Worm (Caenorhabditis elegans) whole organism, mixed stage, embryonic: ENCODE measurements around the gene egl-38.

Source experiments
- M03D4.4 ChIP-seq: sonication (generic microtip); optimal IDR thresholded peaks from 2 replicates; lab custom pipeline; 2017; ENCODE audit warnings: mild to moderate bottlenecking, missing genetic modification characterization, missing compliant biosample characterization
- bed-3 ChIP-seq: fragments of 200-800 bp; sonication (Bioruptor generic); optimal IDR thresholded peaks from 3 replicates; lab custom pipeline; 2018; ENCODE audit warnings: mild to moderate bottlenecking, missing genetic modification characterization, moderate library complexity, missing compliant biosample characterization
- blmp-1 ChIP-seq: fragments of 150-350 bp; optimal IDR thresholded peaks from 2 replicates; lab custom pipeline; 2014; ENCODE audit warnings: missing biosample characterization, missing genetic modification characterization
- ceh-39 ChIP-seq: fragments of 150-350 bp; optimal IDR thresholded peaks from 2 replicates; lab custom pipeline; 2014; ENCODE audit warnings: missing biosample characterization, missing genetic modification characterization
- ceh-43 ChIP-seq: fragments of 200-800 bp; sonication (Bioruptor generic); optimal IDR thresholded peaks from 2 replicates; lab custom pipeline; 2018; ENCODE audit warnings: mild to moderate bottlenecking, missing genetic modification characterization, moderate library complexity, missing compliant biosample characterization
- ceh-83 ChIP-seq: fragments of 200-800 bp; sonication (Bioruptor generic); optimal IDR thresholded peaks from 2 replicates; lab custom pipeline; 2018; ENCODE audit warnings: mild to moderate bottlenecking, missing genetic modification characterization, missing compliant biosample characterization
- ces-1 ChIP-seq: fragments of 150-350 bp; optimal IDR thresholded peaks from 2 replicates; lab custom pipeline; 2014; ENCODE audit warnings: missing biosample characterization, missing genetic modification reagents, missing genetic modification characterization
- cnd-1 ChIP-seq: fragments of 200-800 bp; sonication (Bioruptor generic); optimal IDR thresholded peaks from 2 replicates; lab custom pipeline; 2018; ENCODE audit warnings: mild to moderate bottlenecking, missing genetic modification characterization, missing compliant biosample characterization
- drap-1 ChIP-seq: fragments of 200-800 bp; sonication (Bioruptor generic); optimal IDR thresholded peaks from 3 replicates; lab custom pipeline; 2018; ENCODE audit warnings: mild to moderate bottlenecking, missing genetic modification characterization, missing compliant biosample characterization
- elt-1 ChIP-seq: sonication (generic microtip); optimal IDR thresholded peaks from 2 replicates; lab custom pipeline; 2017; ENCODE audit warnings: missing genetic modification characterization, mild to moderate bottlenecking, missing compliant biosample characterization, antibody characterized with exemption, moderate library complexity, borderline replicate concordance; ENCODE audit not compliant: insufficient read depth
- elt-3 ChIP-seq: fragments of 150-350 bp; optimal IDR thresholded peaks from 2 replicates; lab custom pipeline; 2014; ENCODE audit warnings: missing biosample characterization, missing genetic modification characterization
- flh-1 ChIP-seq: fragments of 200-800 bp; sonication (Bioruptor generic); optimal IDR thresholded peaks from 2 replicates; lab custom pipeline; 2018; ENCODE audit warnings: mild to moderate bottlenecking, missing genetic modification characterization, moderate library complexity, missing compliant biosample characterization
- ham-2 ChIP-seq: fragments of 200-800 bp; sonication (Bioruptor generic); optimal IDR thresholded peaks from 2 replicates; lab custom pipeline; 2018; ENCODE audit warnings: mild to moderate bottlenecking, missing genetic modification characterization, missing compliant biosample characterization
- hlh-1 ChIP-seq: fragments of 150-350 bp; optimal IDR thresholded peaks from 2 replicates; lab custom pipeline; 2014; ENCODE audit warnings: missing biosample characterization, missing genetic modification reagents, missing genetic modification characterization
- lin-13 ChIP-seq: fragments of 150-350 bp; optimal IDR thresholded peaks from 2 replicates; lab custom pipeline; 2014; ENCODE audit warnings: missing biosample characterization, missing genetic modification characterization
- lin-32 ChIP-seq: fragments of 200-800 bp; sonication (Bioruptor generic); optimal IDR thresholded peaks from 2 replicates; lab custom pipeline; 2018; ENCODE audit warnings: mild to moderate bottlenecking, missing genetic modification characterization, missing compliant biosample characterization
- lsy-2 ChIP-seq: fragments of 150-350 bp; optimal IDR thresholded peaks from 2 replicates; lab custom pipeline; 2014; ENCODE audit warnings: missing biosample characterization, missing genetic modification characterization
- mab-5 ChIP-seq: fragments of 150-350 bp; optimal IDR thresholded peaks from 2 replicates; lab custom pipeline; 2014; ENCODE audit warnings: missing biosample characterization, missing genetic modification characterization
- mep-1 ChIP-seq: fragments of 150-350 bp; optimal IDR thresholded peaks from 2 replicates; lab custom pipeline; 2017; ENCODE audit warnings: missing biosample characterization, missing genetic modification reagents, missing genetic modification characterization, inconsistent platforms
- mls-2 ChIP-seq: sonication (generic microtip); optimal IDR thresholded peaks from 2 replicates; lab custom pipeline; 2016; ENCODE audit warnings: mild to moderate bottlenecking, missing genetic modification characterization, moderate library complexity, missing compliant biosample characterization
- nhr-12 ChIP-seq: fragments of 150-350 bp; optimal IDR thresholded peaks from 2 replicates; lab custom pipeline; 2014; ENCODE audit warnings: missing biosample characterization, missing genetic modification characterization
- nhr-2 ChIP-seq: fragments of 150-350 bp; optimal IDR thresholded peaks from 2 replicates; lab custom pipeline; 2014; ENCODE audit warnings: missing biosample characterization, missing genetic modification characterization
- nhr-237 ChIP-seq: fragments of 150-350 bp; optimal IDR thresholded peaks from 2 replicates; lab custom pipeline; 2014; ENCODE audit warnings: missing biosample characterization, missing genetic modification characterization
- nhr-28 ChIP-seq: fragments of 150-350 bp; optimal IDR thresholded peaks from 2 replicates; lab custom pipeline; 2014; ENCODE audit warnings: missing biosample characterization, missing genetic modification characterization
- nhr-76 ChIP-seq: sonication (generic microtip); optimal IDR thresholded peaks from 2 replicates; lab custom pipeline; 2017; ENCODE audit warnings: missing biosample characterization, missing genetic modification characterization
- pha-4 ChIP-seq: fragments of 150-350 bp; optimal IDR thresholded peaks from 2 replicates; lab custom pipeline; 2018; ENCODE audit warnings: missing biosample characterization, missing genetic modification reagents, missing genetic modification characterization
- sem-2 ChIP-seq: fragments of 200-800 bp; sonication (Bioruptor generic); optimal IDR thresholded peaks from 2 replicates; lab custom pipeline; 2018; ENCODE audit warnings: mild to moderate bottlenecking, missing genetic modification characterization, missing compliant biosample characterization
- snpc-4 ChIP-seq: fragments of 150-350 bp; optimal IDR thresholded peaks from 2 replicates; lab custom pipeline; 2014; ENCODE audit warnings: missing biosample characterization, missing genetic modification characterization
- sptf-1 ChIP-seq: sonication (generic microtip); optimal IDR thresholded peaks from 2 replicates; lab custom pipeline; 2017; ENCODE audit warnings: mild to moderate bottlenecking, missing genetic modification characterization, moderate library complexity, missing compliant biosample characterization
- tbx-8 ChIP-seq: fragments of 200-800 bp; sonication (Bioruptor generic); optimal IDR thresholded peaks from 2 replicates; lab custom pipeline; 2018; ENCODE audit warnings: mild to moderate bottlenecking, missing genetic modification characterization, moderate library complexity, missing compliant biosample characterization
- unc-120 ChIP-seq: sonication (generic microtip); optimal IDR thresholded peaks from 2 replicates; lab custom pipeline; 2017; ENCODE audit warnings: missing genetic modification characterization, missing compliant biosample characterization; ENCODE audit not compliant: poor library complexity, severe bottlenecking
- unc-39 ChIP-seq: fragments of 150-350 bp; optimal IDR thresholded peaks from 2 replicates; lab custom pipeline; 2014; ENCODE audit warnings: missing biosample characterization, missing genetic modification characterization
- unc-62 ChIP-seq: fragments of 150-350 bp; optimal IDR thresholded peaks from 2 replicates; lab custom pipeline; 2014; ENCODE audit warnings: missing biosample characterization, missing genetic modification reagents, missing genetic modification characterization
- zip-8 ChIP-seq: fragments of 150-350 bp; optimal IDR thresholded peaks from 2 replicates; lab custom pipeline; 2014; ENCODE audit warnings: missing biosample characterization, missing genetic modification characterization
- ztf-11 ChIP-seq: fragments of 150-350 bp; optimal IDR thresholded peaks from 2 replicates; lab custom pipeline; 2014; ENCODE audit warnings: missing biosample characterization, missing genetic modification characterization

Gene egl-38

DNA sequence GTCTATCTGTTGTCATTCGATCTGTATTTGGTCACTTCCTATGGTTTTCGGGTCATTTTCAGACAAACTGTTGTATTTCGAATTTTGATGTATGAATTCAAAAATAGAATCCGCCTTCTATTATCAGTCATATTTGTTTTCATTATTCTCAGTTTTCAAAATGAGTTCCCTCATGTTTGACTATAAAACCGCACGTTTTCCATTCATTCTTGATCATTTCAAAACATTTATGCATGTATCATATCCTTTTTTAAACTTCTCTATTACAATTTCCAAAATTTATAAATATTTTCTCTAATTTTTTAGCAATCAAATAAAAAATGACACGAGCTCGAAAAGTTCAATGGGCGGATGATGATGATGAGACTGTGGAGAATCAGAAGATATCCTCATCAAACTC, 27.5 kb upstream of the egl-38 start, which contains the start of gene K08F4.12:
TSS of gene K08F4.12 (plus strand) at position 301 of the 400 bp plus-strand sequence.
- TF ChIP-seq hlh-1 (tag; lab: Kevin White, UChicago), result no peak
- TF ChIP-seq snpc-4 (tag; lab: Kevin White, UChicago), result no peak
- no peak for TF ChIP-seq ces-1 (GFP tag; lab: Kevin White, UChicago)
- no peak for TF ChIP-seq elt-1 (tag; lab: Kevin White, UChicago)
- no peak for TF ChIP-seq nhr-28 (tag; lab: Kevin White, UChicago)
- TF ChIP-seq bed-3, result no peak
- no peak for TF ChIP-seq ceh-83 (GFP tag; lab: Kevin White, UChicago)
- TF ChIP-seq unc-120 (tag; lab: Kevin White, UChicago), result no peak
- TF ChIP-seq nhr-76 (tag; lab: Kevin White, UChicago), result no peak
- TF ChIP-seq mls-2 (tag; lab: Kevin White, UChicago), result no peak
- no peak for TF ChIP-seq pha-4 (tag; lab: Kevin White, UChicago)
- no peak for TF ChIP-seq ztf-11 (tag; lab: Kevin White, UChicago)
- TF ChIP-seq blmp-1, result no peak
- no peak for TF ChIP-seq nhr-2 (tag; lab: Kevin White, UChicago)
- no peak for TF ChIP-seq ceh-43 (GFP tag; lab: Kevin White, UChicago)
- TF ChIP-seq lsy-2 (tag; lab: Kevin White, UChicago), result no peak
- no peak for TF ChIP-seq mab-5 (tag; lab: Kevin White, UChicago)
- no peak for TF ChIP-seq cnd-1
- TF ChIP-seq sptf-1 (tag; lab: Kevin White, UChicago), result no peak
- TF ChIP-seq, all 35 proteins: peak for 0

DNA sequence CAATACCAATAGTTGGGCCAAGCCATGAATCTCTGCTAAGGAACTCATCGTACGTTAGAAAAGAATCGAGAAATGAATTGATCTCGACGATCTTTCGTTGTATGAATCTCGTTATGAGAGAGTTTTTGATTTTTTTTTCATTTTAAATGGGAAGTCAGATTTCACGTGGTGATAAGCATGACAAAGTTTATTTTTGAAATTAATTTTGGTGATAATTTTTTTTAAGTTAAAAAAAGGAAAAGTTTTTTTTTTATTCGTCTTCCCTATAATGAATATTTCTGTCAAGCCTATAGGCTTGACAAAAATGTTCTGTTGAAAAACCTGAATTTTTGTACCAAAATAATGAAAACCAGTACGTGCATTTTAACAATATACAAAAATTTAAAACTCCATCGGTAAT, 25.5 kb upstream of the egl-38 start, which contains the start of gene K08F4.5:
TSS of gene K08F4.5 (minus strand) at position 101 of the 400 bp plus-strand sequence.
- TF ChIP-seq unc-62 (GFP tag; lab: Kevin White, UChicago) (no peak), lin-32 (GFP tag; lab: Kevin White, UChicago) (no peak), sptf-1 (tag; lab: Kevin White, UChicago) (no peak), zip-8 (no peak), nhr-76 (tag; lab: Kevin White, UChicago) (no peak), elt-3 (tag; lab: Kevin White, UChicago) (no peak), ceh-43 (GFP tag; lab: Kevin White, UChicago) (no peak), hlh-1 (tag; lab: Kevin White, UChicago) (no peak), lsy-2 (tag; lab: Kevin White, UChicago) (no peak), snpc-4 (tag; lab: Kevin White, UChicago) (no peak), tbx-8 (no peak), nhr-12 (tag; lab: Kevin White, UChicago) (no peak), pha-4 (tag; lab: Kevin White, UChicago) (no peak), mls-2 (tag; lab: Kevin White, UChicago) (no peak), nhr-237 (tag; lab: Kevin White, UChicago) (no peak), nhr-28 (tag; lab: Kevin White, UChicago) (no peak), elt-1 (tag; lab: Kevin White, UChicago) (no peak)

DNA sequence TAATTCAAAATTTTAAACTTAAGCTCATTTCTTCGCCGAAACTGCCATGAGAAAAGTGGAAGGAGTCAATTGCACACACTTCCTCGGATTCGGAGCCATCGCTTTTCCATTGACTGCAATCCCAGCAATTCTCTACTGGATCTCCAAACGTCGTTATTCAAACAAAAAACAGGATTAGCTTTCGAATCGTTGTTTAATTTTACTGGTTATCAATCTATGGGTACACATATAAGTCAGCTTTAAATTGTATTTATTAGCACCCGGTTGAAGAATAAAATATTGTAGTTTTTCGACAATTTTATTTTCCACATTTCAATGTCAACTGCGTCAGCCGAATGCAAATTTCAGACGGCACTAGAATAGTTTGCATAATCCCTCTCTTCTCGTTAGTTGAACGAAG, 19.6 kb upstream of the egl-38 start, which contains the start of gene glt-3:
TSS of gene glt-3 (plus strand) at position 301 of the 400 bp plus-strand sequence.
- TF ChIP-seq nhr-237 (tag; lab: Kevin White, UChicago) (no peak), hlh-1 (tag; lab: Kevin White, UChicago) (no peak), pha-4 (tag; lab: Kevin White, UChicago) (no peak), blmp-1 (no peak), mab-5 (tag; lab: Kevin White, UChicago) (no peak), sptf-1 (tag; lab: Kevin White, UChicago) (no peak), elt-3 (tag; lab: Kevin White, UChicago) (no peak), unc-120 (tag; lab: Kevin White, UChicago) (no peak), ztf-11 (tag; lab: Kevin White, UChicago) (no peak), nhr-2 (tag; lab: Kevin White, UChicago) (no peak), lin-32 (GFP tag; lab: Kevin White, UChicago) (no peak), nhr-12 (tag; lab: Kevin White, UChicago) (no peak), unc-39 (tag; lab: Kevin White, UChicago) (no peak), ceh-43 (GFP tag; lab: Kevin White, UChicago) (no peak), flh-1 (GFP tag; lab: Kevin White, UChicago) (no peak), mls-2 (tag; lab: Kevin White, UChicago) (no peak)

DNA sequence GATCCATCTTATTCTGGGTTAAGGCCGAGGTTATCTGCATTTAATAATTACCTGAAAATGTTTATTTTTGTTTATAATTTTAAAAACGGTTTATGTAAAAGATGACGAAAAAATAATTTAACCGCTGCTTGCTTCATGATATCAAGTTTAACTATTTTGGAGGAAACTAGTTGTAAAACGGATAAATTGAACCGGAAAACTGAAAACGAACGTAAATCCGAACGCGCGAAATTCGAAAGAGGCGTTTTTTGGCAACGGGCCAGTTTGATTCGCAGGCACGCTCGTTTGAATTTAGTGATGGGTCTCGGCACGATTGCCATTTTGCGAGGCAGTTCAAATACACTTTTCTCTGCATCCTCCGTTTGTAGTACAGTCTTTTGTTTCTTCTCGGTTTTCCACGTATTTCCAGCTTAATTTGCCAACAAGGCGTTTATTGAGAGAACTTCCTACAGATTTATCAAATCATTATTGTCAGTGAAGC, 18.6 kb upstream of the egl-38 start, which contains the start of the genes gtbp-1 and K08F4.3:
TSS of gene gtbp-1 (minus strand) at position 51 of the 481 bp plus-strand sequence.
TSS of gene K08F4.3 (plus strand) at position 352 of the 481 bp plus-strand sequence.
- peak; percentile 57 for TF ChIP-seq lin-13 (tag; lab: Kevin White, UChicago)
- TF ChIP-seq ham-2 (GFP tag; lab: Kevin White, UChicago), result no peak
- no peak for TF ChIP-seq ceh-83 (GFP tag; lab: Kevin White, UChicago)
- no peak for TF ChIP-seq unc-39 (tag; lab: Kevin White, UChicago)
- TF ChIP-seq M03D4.4 (tag; lab: Kevin White, UChicago), result peak; percentile 23
- TF ChIP-seq nhr-12 (tag; lab: Kevin White, UChicago), result no peak
- peak; percentile 74 for TF ChIP-seq unc-120 (tag; lab: Kevin White, UChicago)
- TF ChIP-seq mls-2 (tag; lab: Kevin White, UChicago), result no peak
- no peak for TF ChIP-seq cnd-1
- TF ChIP-seq nhr-76 (tag; lab: Kevin White, UChicago), result no peak
- TF ChIP-seq snpc-4 (tag; lab: Kevin White, UChicago), result no peak
- no peak for TF ChIP-seq flh-1 (GFP tag; lab: Kevin White, UChicago)
- TF ChIP-seq drap-1 (GFP tag; lab: Kevin White, UChicago), result no peak
- no peak for TF ChIP-seq tbx-8
- no peak for TF ChIP-seq mab-5 (tag; lab: Kevin White, UChicago)
- peak; percentile 6 for TF ChIP-seq hlh-1 (tag; lab: Kevin White, UChicago)
- TF ChIP-seq lsy-2 (tag; lab: Kevin White, UChicago), result peak; percentile 73
- no peak for TF ChIP-seq ces-1 (GFP tag; lab: Kevin White, UChicago)
- no peak for TF ChIP-seq elt-1 (tag; lab: Kevin White, UChicago)
- TF ChIP-seq bed-3, result no peak
- TF ChIP-seq ceh-39 (tag; lab: Kevin White, UChicago), result peak; percentile 52
- peak; percentile 39 for TF ChIP-seq nhr-237 (tag; lab: Kevin White, UChicago)
- TF ChIP-seq sem-2 (GFP tag; lab: Kevin White, UChicago), result no peak
- TF ChIP-seq unc-62 (GFP tag; lab: Kevin White, UChicago), result no peak
- no peak for TF ChIP-seq nhr-2 (tag; lab: Kevin White, UChicago)
- TF ChIP-seq nhr-28 (tag; lab: Kevin White, UChicago), result no peak
- no peak for TF ChIP-seq sptf-1 (tag; lab: Kevin White, UChicago)
- TF ChIP-seq zip-8, result no peak
- no peak for TF ChIP-seq ztf-11 (tag; lab: Kevin White, UChicago)
- peak; percentile 74 for TF ChIP-seq mep-1 (tag; lab: Kevin White, UChicago)
